Worm (Caenorhabditis elegans): ENCODE measurements around the gene sgn-1.
A peak's percentile ranks its signal among the peaks of the same experiment; 100 is the strongest.

sgn-1 gene

DNA sequence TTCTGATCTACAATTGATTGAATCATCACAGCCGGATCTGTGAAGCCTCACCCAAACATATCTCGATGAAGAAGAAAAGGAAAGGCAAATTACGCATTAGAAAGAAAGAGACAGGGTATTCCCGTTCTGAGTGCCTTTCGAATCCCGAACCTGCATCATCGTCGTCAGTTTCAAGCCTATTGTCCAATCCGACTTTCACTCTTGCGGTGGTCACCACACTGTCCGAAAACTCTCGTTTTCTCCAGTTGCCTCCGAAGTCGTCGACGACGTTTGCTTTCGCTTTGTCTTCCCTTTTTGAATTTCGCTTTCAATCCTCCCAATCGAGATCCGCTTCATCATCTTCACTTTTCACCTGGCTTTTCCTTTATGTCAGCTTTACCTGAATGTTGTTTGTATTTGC is 34.4 kb downstream of the sgn-1 start:
- peak; percentile 100 for TF ChIP-seq blmp-1 (tag; optimal IDR thresholded peaks at IDR 0.05)
- TF ChIP-seq unc-130 (tag; optimal IDR thresholded peaks at IDR 0.05), result no peak

DNA sequence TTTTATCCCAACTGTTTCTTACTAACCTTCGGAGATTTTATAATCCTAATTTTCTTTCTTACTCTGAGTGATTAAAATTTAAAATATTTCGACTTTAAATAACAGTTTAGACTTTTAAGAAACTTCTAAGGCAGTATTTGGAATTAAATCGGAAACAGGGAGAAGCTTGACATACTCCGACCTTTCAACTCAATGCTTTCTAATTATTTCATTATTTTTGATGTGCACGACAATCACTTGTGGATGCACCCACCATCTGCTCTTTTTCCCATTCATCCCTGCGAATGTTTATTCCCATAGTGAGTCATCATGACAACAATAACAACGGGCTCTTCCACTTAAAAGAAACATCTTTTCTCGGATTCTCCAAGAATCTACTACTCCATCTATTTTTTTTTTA is 34.8 kb downstream of the sgn-1 start:
- no peak for TF ChIP-seq efl-1 (optimal IDR thresholded peaks at IDR 0.05)
- peak in 1 of 2 experiments; percentile 64 for TF ChIP-seq efl-1 (GFP tag; optimal IDR thresholded peaks at IDR 0.05 in 1 of 2)
- TF ChIP-seq zag-1 (tag; optimal IDR thresholded peaks at IDR 0.05), result no peak

DNA sequence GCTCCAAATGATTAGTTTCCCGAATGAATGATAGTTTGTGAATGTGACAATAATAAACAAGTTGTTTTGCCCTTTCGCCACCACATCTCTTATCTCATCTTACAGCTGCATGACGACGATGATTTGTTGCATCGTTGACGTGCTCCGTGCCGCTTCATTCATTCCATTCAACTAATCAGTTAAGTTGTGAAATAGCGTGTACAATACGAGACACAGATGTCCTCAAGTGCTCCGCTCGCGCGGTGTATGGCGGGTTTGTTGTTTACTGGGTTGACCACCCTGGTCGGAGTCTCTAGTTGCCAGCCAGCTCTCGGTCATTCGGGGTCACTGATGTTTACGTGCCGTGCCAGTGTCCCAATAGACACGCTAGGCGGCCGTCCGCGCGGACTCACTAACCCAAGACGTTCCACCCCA is 35.5 kb downstream of the sgn-1 start:
- TF ChIP-seq ama-1 (optimal IDR thresholded peaks at IDR 0.05), result no peak
- TF ChIP-seq hpl-2 (GFP tag; optimal IDR thresholded peaks at IDR 0.05), result no peak
- TF ChIP-seq ceh-88 (GFP tag; IDR thresholded peaks at IDR 0.05), result no peak
- no peak for TF ChIP-seq ztf-4 (tag; optimal IDR thresholded peaks at IDR 0.05)
- no peak for TF ChIP-seq mdl-1 (tag; optimal IDR thresholded peaks at IDR 0.05)
- TF ChIP-seq sup-37 (GFP tag; optimal IDR thresholded peaks at IDR 0.05), result no peak
- no peak for TF ChIP-seq pqm-1 (tag; optimal IDR thresholded peaks at IDR 0.05)
- TF ChIP-seq C34B4.2 (tag; optimal IDR thresholded peaks at IDR 0.05), result no peak
- TF ChIP-seq nhr-71 (tag; optimal IDR thresholded peaks at IDR 0.05), result no peak
- TF ChIP-seq snpc-4 (tag; optimal IDR thresholded peaks at IDR 0.05), result no peak
- no peak for TF ChIP-seq rnt-1 (tag; optimal IDR thresholded peaks at IDR 0.05)

DNA sequence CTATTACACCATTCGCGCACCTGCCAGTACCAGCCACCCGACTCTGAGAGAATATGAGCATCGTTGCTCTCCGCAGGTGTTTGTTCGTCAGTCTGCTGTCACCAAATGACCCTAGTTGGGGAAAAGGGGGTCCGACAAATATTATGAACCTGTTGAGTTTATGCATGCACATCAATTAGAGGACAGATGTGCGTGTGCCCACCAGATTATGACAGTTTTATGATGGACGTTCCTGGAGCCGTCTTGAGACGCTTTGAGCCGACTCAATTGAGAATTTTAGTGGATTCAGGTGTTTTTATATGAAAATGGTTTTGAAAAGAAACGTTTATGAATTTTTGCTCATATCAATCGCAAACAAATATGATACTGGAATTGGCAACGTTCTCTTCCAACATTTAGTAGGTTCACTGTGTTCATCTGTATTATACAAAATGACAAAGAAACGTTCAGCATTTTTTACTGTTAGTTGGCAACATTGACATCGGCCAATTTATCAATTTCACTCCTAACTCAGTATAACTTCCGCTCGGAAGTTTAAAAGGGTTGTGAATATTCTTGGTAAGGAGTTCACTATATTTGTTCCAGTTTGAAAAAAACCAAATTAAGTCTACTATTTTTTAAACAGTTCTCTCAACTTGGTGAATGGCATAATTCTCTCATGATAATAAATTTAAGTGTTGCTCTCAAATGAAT is 36.1 kb downstream of the sgn-1 start:
- no peak for TF ChIP-seq ceh-8 (GFP tag; optimal IDR thresholded peaks at IDR 0.05)
- peak; percentile 63 for TF ChIP-seq nhr-71 (tag; optimal IDR thresholded peaks at IDR 0.05)
- TF ChIP-seq rnt-1 (tag; optimal IDR thresholded peaks at IDR 0.05), result peak; percentile 23
- no peak for TF ChIP-seq fkh-10 (GFP tag; optimal IDR thresholded peaks at IDR 0.05)
- TF ChIP-seq tbx-2 (tag; optimal IDR thresholded peaks at IDR 0.05), result peak; percentile 41
- TF ChIP-seq zag-1 (tag; optimal IDR thresholded peaks at IDR 0.05), result no peak
- TF ChIP-seq ztf-11 (tag; optimal IDR thresholded peaks at IDR 0.05), result peak in 1 of 2 experiments; percentile 34
- TF ChIP-seq aly-2 (tag; optimal IDR thresholded peaks at IDR 0.05), result no peak
- no peak for TF ChIP-seq ceh-90 (tag; optimal IDR thresholded peaks at IDR 0.05)
- no peak for TF ChIP-seq ces-1 (GFP tag; optimal IDR thresholded peaks at IDR 0.05)
- no peak; the same call in 1 of the 2 replicates for TF ChIP-seq nhr-19 (GFP tag; conservative IDR thresholded peaks at IDR 0.05)
- TF ChIP-seq mep-1 (tag; optimal IDR thresholded peaks at IDR 0.05), result no peak
- peak; percentile 33 for TF ChIP-seq C16A3.4 (tag; optimal IDR thresholded peaks at IDR 0.05)
- TF ChIP-seq nhr-47 (tag; optimal IDR thresholded peaks at IDR 0.05), result peak; percentile 73
- peak; percentile 2 for TF ChIP-seq dsc-1 (tag; optimal IDR thresholded peaks at IDR 0.05)
- peak; percentile 55 for TF ChIP-seq nhr-85 (tag)
- peak; percentile 23 for TF ChIP-seq hpl-2 (GFP tag; optimal IDR thresholded peaks at IDR 0.05)
- no peak for TF ChIP-seq ceh-82 (tag; optimal IDR thresholded peaks at IDR 0.05)
- TF ChIP-seq unc-98 (GFP tag; IDR thresholded peaks at IDR 0.05), result no peak
- TF ChIP-seq lin-13 (GFP tag; optimal IDR thresholded peaks at IDR 0.05), result peak; percentile 39
- no peak for TF ChIP-seq nhr-237 (tag; optimal IDR thresholded peaks at IDR 0.05)
- no peak for TF ChIP-seq fkh-4 (tag; optimal IDR thresholded peaks at IDR 0.05; ENCODE audit: borderline replicate concordance)
- peak; percentile 41 for TF ChIP-seq lin-14 (GFP tag; optimal IDR thresholded peaks at IDR 0.05)
- TF ChIP-seq snu-23 (GFP tag; optimal IDR thresholded peaks at IDR 0.05), result peak; percentile 59
- TF ChIP-seq mdl-1 (tag; optimal IDR thresholded peaks at IDR 0.05), result no peak
- no peak; the same call in 1 of the 2 replicates for TF ChIP-seq ceh-88 (GFP tag; IDR thresholded peaks at IDR 0.05)
- no peak for TF ChIP-seq vab-15 (tag; optimal IDR thresholded peaks at IDR 0.05)
- TF ChIP-seq skn-1 (tag; optimal IDR thresholded peaks at IDR 0.05), result no peak
- no peak for TF ChIP-seq hlh-4 (tag; optimal IDR thresholded peaks at IDR 0.05)
- TF ChIP-seq dpl-1 (GFP tag; optimal IDR thresholded peaks at IDR 0.05), result no peak
- TF ChIP-seq fkh-8 (tag; optimal IDR thresholded peaks at IDR 0.05), result no peak
- peak; percentile 67 for TF ChIP-seq ztf-4 (tag; optimal IDR thresholded peaks at IDR 0.05)
- TF ChIP-seq blmp-1 (tag; optimal IDR thresholded peaks at IDR 0.05), result no peak
- no peak for TF ChIP-seq fos-1 (tag; optimal IDR thresholded peaks at IDR 0.05)
- TF ChIP-seq egl-27 (tag; optimal IDR thresholded peaks at IDR 0.05), result no peak
- no peak for TF ChIP-seq elt-2 (tag; optimal IDR thresholded peaks at IDR 0.05)
- no peak for TF ChIP-seq hlh-17 (GFP tag; optimal IDR thresholded peaks at IDR 0.05; ENCODE audit: borderline replicate concordance)
- no peak for TF ChIP-seq lin-15B (tag; optimal IDR thresholded peaks at IDR 0.05)

Data from whole organism, L1 larva.